Worm (Caenorhabditis elegans) whole organism, mixed stage, embryonic: ENCODE data around the gene sra-31.

Source experiments
- blmp-1 ChIP-seq: fragments of 150-350 bp; optimal IDR thresholded peaks from 2 replicates; lab custom pipeline; 2014; ENCODE audit warnings: missing biosample characterization, missing genetic modification characterization
- elt-3 ChIP-seq: fragments of 150-350 bp; optimal IDR thresholded peaks from 2 replicates; lab custom pipeline; 2014; ENCODE audit warnings: missing biosample characterization, missing genetic modification characterization
- hlh-1 ChIP-seq: fragments of 150-350 bp; optimal IDR thresholded peaks from 2 replicates; lab custom pipeline; 2014; ENCODE audit warnings: missing biosample characterization, missing genetic modification reagents, missing genetic modification characterization
- mab-5 ChIP-seq: fragments of 150-350 bp; optimal IDR thresholded peaks from 2 replicates; lab custom pipeline; 2014; ENCODE audit warnings: missing biosample characterization, missing genetic modification characterization
- mep-1 ChIP-seq: fragments of 150-350 bp; optimal IDR thresholded peaks from 2 replicates; lab custom pipeline; 2017; ENCODE audit warnings: missing biosample characterization, missing genetic modification reagents, missing genetic modification characterization, inconsistent platforms
- nhr-237 ChIP-seq: fragments of 150-350 bp; optimal IDR thresholded peaks from 2 replicates; lab custom pipeline; 2014; ENCODE audit warnings: missing biosample characterization, missing genetic modification characterization
- nhr-76 ChIP-seq: sonication (generic microtip); optimal IDR thresholded peaks from 2 replicates; lab custom pipeline; 2017; ENCODE audit warnings: missing biosample characterization, missing genetic modification characterization
- snpc-4 ChIP-seq: fragments of 150-350 bp; optimal IDR thresholded peaks from 2 replicates; lab custom pipeline; 2014; ENCODE audit warnings: missing biosample characterization, missing genetic modification characterization
- tbx-8 ChIP-seq: fragments of 200-800 bp; sonication (Bioruptor generic); optimal IDR thresholded peaks from 2 replicates; lab custom pipeline; 2018; ENCODE audit warnings: mild to moderate bottlenecking, missing genetic modification characterization, moderate library complexity, missing compliant biosample characterization
- unc-39 ChIP-seq: fragments of 150-350 bp; optimal IDR thresholded peaks from 2 replicates; lab custom pipeline; 2014; ENCODE audit warnings: missing biosample characterization, missing genetic modification characterization
- unc-62 ChIP-seq: fragments of 150-350 bp; optimal IDR thresholded peaks from 2 replicates; lab custom pipeline; 2014; ENCODE audit warnings: missing biosample characterization, missing genetic modification reagents, missing genetic modification characterization
- zip-8 ChIP-seq: fragments of 150-350 bp; optimal IDR thresholded peaks from 2 replicates; lab custom pipeline; 2014; ENCODE audit warnings: missing biosample characterization, missing genetic modification characterization
- ztf-11 ChIP-seq: fragments of 150-350 bp; optimal IDR thresholded peaks from 2 replicates; lab custom pipeline; 2014; ENCODE audit warnings: missing biosample characterization, missing genetic modification characterization

ce11 chrII:6562203-6562867, 15.9 kb downstream of the sra-31 start:
- TF ChIP-seq ztf-11 (no peak), snpc-4 (tag; lab: Kevin White, UChicago) (no peak), nhr-76 (tag; lab: Kevin White, UChicago) (no peak), nhr-237 (tag; lab: Kevin White, UChicago) (no peak), mab-5 (tag; lab: Kevin White, UChicago) (no peak), zip-8 (tag; lab: Kevin White, UChicago) (no peak), blmp-1 (tag; lab: Kevin White, UChicago) (no peak), mep-1 (tag; lab: Kevin White, UChicago) (no peak), hlh-1 (tag; lab: Kevin White, UChicago) (no peak), unc-39 (tag; lab: Kevin White, UChicago) (no peak), unc-62 (no peak), tbx-8 (GFP tag; lab: Kevin White, UChicago) (no peak), elt-3 (no peak)
